Worm (Caenorhabditis elegans) whole organism, L3 larva: ENCODE results near the gene ZK354.6.
"Not testable (repeated sequence)": the region's sequence is repeated elsewhere in the genome, so short reads cannot be mapped to it uniquely, and the experiment has no call there.

Source experiments
- pqm-1 ChIP-seq: fragments of 150-350 bp; optimal IDR thresholded peaks from 2 replicates; lab custom pipeline; 2017; ENCODE audit warnings: missing biosample characterization, missing genetic modification characterization, inconsistent platforms
- skn-1 ChIP-seq: fragments of 150-350 bp; optimal IDR thresholded peaks from 2 replicates; lab custom pipeline; 2014; ENCODE audit warnings: missing biosample characterization, missing genetic modification characterization
- unc-39 ChIP-seq: sonication (generic microtip); optimal IDR thresholded peaks from 4 replicates; lab custom pipeline; 2017; ENCODE audit warnings: missing biosample characterization, missing genetic modification characterization

DNA sequence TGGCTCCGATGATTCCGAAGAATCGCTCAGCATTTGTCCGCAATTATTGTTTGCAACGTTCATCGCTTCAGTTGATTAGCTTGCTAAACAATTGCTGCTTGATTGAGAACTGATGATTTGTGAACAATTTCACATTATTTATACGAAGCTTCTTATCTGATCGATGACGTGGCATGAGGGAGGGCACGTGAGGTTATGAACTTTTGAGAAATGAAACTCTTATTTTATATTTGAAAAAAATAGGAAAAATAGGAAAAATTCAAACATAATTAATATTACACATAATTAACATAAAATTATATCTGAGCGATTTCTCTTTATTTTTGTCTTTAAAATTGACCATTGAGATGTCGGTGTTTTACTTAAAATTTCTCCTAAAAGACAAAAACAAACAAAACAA lies 42.7 kb downstream of the ZK354.6 start, which contains the start of gene F36H12.10:
- TF ChIP-seq pqm-1, skn-1, unc-39: not testable (repeated sequence)
